Worm (Caenorhabditis elegans) whole organism, L4 larva: ENCODE measurements around the gene srx-41.

Experiments
- F49E8.2 ChIP-seq: sonication (generic microtip); optimal IDR thresholded peaks from 2 replicates; lab custom pipeline; 2016; ENCODE audit warnings: missing compliant biosample characterization, mild to moderate bottlenecking, missing genetic modification characterization, borderline replicate concordance
- aly-2 ChIP-seq: sonication (generic microtip); optimal IDR thresholded peaks from 2 replicates; lab custom pipeline; 2018; ENCODE audit warnings: missing biosample characterization, missing genetic modification characterization
- dve-1 ChIP-seq: sonication (generic microtip); optimal IDR thresholded peaks from 2 replicates; lab custom pipeline; 2017; ENCODE audit warnings: antibody characterized with exemption, mild to moderate bottlenecking, missing genetic modification characterization, missing compliant biosample characterization; ENCODE audit not compliant: insufficient read depth
- hlh-30 ChIP-seq: sonication (generic microtip); optimal IDR thresholded peaks from 2 replicates; lab custom pipeline; 2017; ENCODE audit warnings: antibody characterized with exemption, mild to moderate bottlenecking, missing genetic modification characterization, missing compliant biosample characterization; ENCODE audit not compliant: insufficient read depth
- mdl-1 ChIP-seq, 2 experiments: fragments of 150-350 bp in 1 of 2; sonication (generic microtip) in 1 of 2; optimal IDR thresholded peaks; 2 replicates each; lab custom pipeline; 2014 to 2017; ENCODE audit warnings: missing biosample characterization in 2 of 2, missing genetic modification characterization in 2 of 2
- nhr-11 ChIP-seq: fragments of 150-350 bp; optimal IDR thresholded peaks from 2 replicates; lab custom pipeline; 2014; ENCODE audit warnings: missing biosample characterization, missing genetic modification characterization
- nhr-76 ChIP-seq: fragments of 150-350 bp; optimal IDR thresholded peaks from 2 replicates; lab custom pipeline; 2014; ENCODE audit warnings: missing biosample characterization, missing genetic modification characterization
- pha-4 ChIP-seq, 2 experiments: fragments of 150-350 bp in 1 of 2; fragments of 200-800 bp in 1 of 2; sonication (Bioruptor generic) in 1 of 2; IDR thresholded peaks in 1 of 2; optimal IDR thresholded peaks in 1 of 2; 2 replicates each; pipeline versions ENCODE4 v1.3.6 to Lab custom; 2014 to 2022; ENCODE audit warnings: missing genetic modification characterization in 2 of 2, missing genetic modification reagents in 2 of 2, missing biosample characterization in 1 of 2, missing compliant biosample characterization in 1 of 2
- saeg-2 ChIP-seq: fragments of 200-800 bp; sonication (Bioruptor generic); IDR thresholded peaks from 2 replicates; pipeline ENCODE4 v1.3.6; 2022; ENCODE audit warnings: missing genetic modification reagents, missing genetic modification characterization, missing compliant biosample characterization
- snpc-4 ChIP-seq: fragments of 150-350 bp; optimal IDR thresholded peaks from 2 replicates; lab custom pipeline; 2014; ENCODE audit warnings: missing biosample characterization, missing genetic modification characterization

ce11 chrV:3616844-3617243 lies 20.1 kb downstream of the srx-41 start:
- TF ChIP-seq hlh-30 (tag; lab: Kevin White, UChicago), result no peak
- TF ChIP-seq pha-4 (GFP tag; IDR thresholded peaks at IDR 0.05; lab: Robert Waterston, UW), result no peak
- TF ChIP-seq pha-4 (tag; optimal IDR thresholded peaks at IDR 0.05; lab: Kevin White, UChicago), result no peak
- TF ChIP-seq saeg-2 (GFP tag; lab: Robert Waterston, UW), result no peak
- TF ChIP-seq snpc-4 (tag; lab: Kevin White, UChicago), result no peak
- no peak for TF ChIP-seq nhr-76 (tag; lab: Kevin White, UChicago)
- no peak for TF ChIP-seq aly-2 (tag; lab: Kevin White, UChicago)
- peak in 1 of 2 experiments; percentile 46 for TF ChIP-seq mdl-1 (tag; optimal IDR thresholded peaks at IDR 0.05; lab: Kevin White, UChicago)
- TF ChIP-seq nhr-11, result no peak
- no peak for TF ChIP-seq dve-1
- TF ChIP-seq F49E8.2 (tag; lab: Kevin White, UChicago), result no peak
